Worm (Caenorhabditis elegans) whole organism, L4 larva: Measurements from ENCODE around the gene ipla-5.

Experiments
- Y48G9A.11 ChIP-seq: fragments of 200-800 bp; sonication (Bioruptor generic); IDR thresholded peaks from 2 replicates; pipeline ENCODE4 v1.3.6; 2022; ENCODE audit warnings: missing genetic modification reagents, missing genetic modification characterization, missing compliant biosample characterization
- ceh-28 ChIP-seq: fragments of 150-350 bp; optimal IDR thresholded peaks from 2 replicates; lab custom pipeline; 2014; ENCODE audit warnings: missing biosample characterization, missing genetic modification reagents, missing genetic modification characterization
- lin-13 ChIP-seq: fragments of 150-350 bp; optimal IDR thresholded peaks from 2 replicates; lab custom pipeline; 2014; ENCODE audit warnings: missing biosample characterization, missing genetic modification reagents, missing genetic modification characterization
- nhr-77 ChIP-seq: fragments of 150-350 bp; optimal IDR thresholded peaks from 2 replicates; lab custom pipeline; 2014; ENCODE audit warnings: missing biosample characterization, missing genetic modification characterization
- rbr-2 ChIP-seq: sonication (generic microtip); optimal IDR thresholded peaks from 2 replicates; lab custom pipeline; 2016; ENCODE audit warnings: missing genotype, missing genetic modification characterization, missing compliant biosample characterization
- zag-1 ChIP-seq: fragments of 150-350 bp; optimal IDR thresholded peaks from 2 replicates; lab custom pipeline; 2014; ENCODE audit warnings: missing biosample characterization, missing genetic modification characterization
- zfp-3 ChIP-seq: fragments of 200-800 bp; sonication (Bioruptor generic); conservative IDR thresholded peaks from 2 replicates; pipeline ENCODE4 v1.3.6; 2022; ENCODE audit warnings: missing genetic modification reagents, missing genetic modification characterization, missing compliant biosample characterization
- zip-2 ChIP-seq: fragments of 150-350 bp; optimal IDR thresholded peaks from 2 replicates; lab custom pipeline; 2014; ENCODE audit warnings: missing biosample characterization, missing genetic modification characterization
- ztf-11 ChIP-seq: fragments of 150-350 bp; optimal IDR thresholded peaks from 2 replicates; lab custom pipeline; 2014; ENCODE audit warnings: missing biosample characterization, missing genetic modification characterization

ce11 chrIV:8665778-8666177, 49.3 kb upstream of the ipla-5 start:
- TF ChIP-seq lin-13 (GFP tag; lab: Kevin White, UChicago) (no peak), zip-2 (tag; lab: Kevin White, UChicago) (no peak), rbr-2 (tag; lab: Kevin White, UChicago) (no peak), zfp-3 (GFP tag; lab: Robert Waterston, UW) (no peak), ceh-28 (no peak), nhr-77 (no peak), Y48G9A.11 (peak; percentile 99), zag-1 (tag; lab: Kevin White, UChicago) (no peak), ztf-11 (tag; lab: Kevin White, UChicago) (no peak)
